Worm (Caenorhabditis elegans): ENCODE results near the gene F56A8.4.

F56A8.4 gene

DNA sequence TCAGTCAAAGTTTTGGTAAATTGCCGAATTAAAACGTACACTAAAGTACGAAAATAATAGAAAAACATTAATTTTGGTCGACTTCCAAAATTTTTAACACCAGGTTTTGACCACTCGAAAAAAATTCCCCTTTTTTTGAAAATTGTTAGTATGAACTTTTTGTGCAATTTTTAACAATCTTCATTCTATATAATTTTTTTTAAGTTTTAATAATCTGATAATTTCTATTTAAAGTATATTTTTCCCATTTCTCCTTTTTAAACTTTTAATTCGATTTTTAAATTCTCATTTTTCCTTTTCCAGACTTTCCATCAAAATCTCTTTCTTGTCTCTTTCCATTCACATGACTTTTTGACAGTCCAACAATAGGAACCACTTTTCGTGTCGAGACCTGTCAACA lies 13.9 kb downstream of the F56A8.4 start, which contains the start of gene unc-64:
unc-64 (plus strand) TSS at position 301 of the 400 bp plus-strand sequence.
- TF ChIP-seq pha-4 (tag; optimal IDR thresholded peaks at IDR 0.05), result no peak
- TF ChIP-seq nhr-43 (tag; optimal IDR thresholded peaks at IDR 0.05; ENCODE audit: poor library complexity, severe bottlenecking), result no peak
- no peak for TF ChIP-seq sea-2 (GFP tag; optimal IDR thresholded peaks at IDR 0.05)
- no peak for TF ChIP-seq ama-1 (optimal IDR thresholded peaks at IDR 0.05)
- TF ChIP-seq mml-1 (tag; optimal IDR thresholded peaks at IDR 0.05), result no peak
- TF ChIP-seq nhr-67 (tag; optimal IDR thresholded peaks at IDR 0.05), result no peak
- TF ChIP-seq lin-15B (tag; optimal IDR thresholded peaks at IDR 0.05), result no peak
- no peak for TF ChIP-seq nfya-1 (tag; optimal IDR thresholded peaks at IDR 0.05; ENCODE audit: insufficient read depth)
- no peak for TF ChIP-seq eor-1 (tag; optimal IDR thresholded peaks at IDR 0.05)
- TF ChIP-seq unc-62 (GFP tag; optimal IDR thresholded peaks at IDR 0.05), result no peak
- TF ChIP-seq R02D3.7 (tag; optimal IDR thresholded peaks at IDR 0.05), result no peak
- TF ChIP-seq nhr-11 (tag; optimal IDR thresholded peaks at IDR 0.05), result no peak
- TF ChIP-seq nhr-76 (tag; optimal IDR thresholded peaks at IDR 0.05), result no peak
- no peak for TF ChIP-seq mdl-1 (tag; optimal IDR thresholded peaks at IDR 0.05)
- no peak for TF ChIP-seq skn-1 (tag; optimal IDR thresholded peaks at IDR 0.05)
- TF ChIP-seq elt-2 (tag; optimal IDR thresholded peaks at IDR 0.05), result no peak
- no peak for TF ChIP-seq ztf-11 (tag; optimal IDR thresholded peaks at IDR 0.05)

ce11 chrIII:13277881-13278500 lies 14.9 kb downstream of the F56A8.4 start:
- TF ChIP-seq nfya-1 (tag; optimal IDR thresholded peaks at IDR 0.05; ENCODE audit: insufficient read depth), result peak; percentile 39
- TF ChIP-seq fkh-10 (GFP tag; optimal IDR thresholded peaks at IDR 0.05), result peak; percentile 9
- no peak for TF ChIP-seq nhr-43 (tag; optimal IDR thresholded peaks at IDR 0.05; ENCODE audit: poor library complexity, severe bottlenecking)
- TF ChIP-seq ama-1 (optimal IDR thresholded peaks at IDR 0.05), result no peak

ce11 chrIII:13285421-13285820 lies 22.3 kb downstream of the F56A8.4 start, which contains the start of gene F56A8.8:
Gene F56A8.8, plus strand, starts transcription at chrIII:13285721.
- TF ChIP-seq fkh-10 (GFP tag; optimal IDR thresholded peaks at IDR 0.05) (no peak), nhr-25 (tag; optimal IDR thresholded peaks at IDR 0.05) (no peak), mdl-1 (tag; optimal IDR thresholded peaks at IDR 0.05) (no peak), tbx-2 (tag; optimal IDR thresholded peaks at IDR 0.05) (no peak), nhr-28 (tag; optimal IDR thresholded peaks at IDR 0.05) (no peak), zag-1 (tag; optimal IDR thresholded peaks at IDR 0.05) (no peak), nhr-76 (tag; optimal IDR thresholded peaks at IDR 0.05) (no peak), ceh-28 (tag; optimal IDR thresholded peaks at IDR 0.05) (no peak), eor-1 (tag; optimal IDR thresholded peaks at IDR 0.05) (no peak), ceh-16 (tag; optimal IDR thresholded peaks at IDR 0.05) (no peak), elt-2 (tag; optimal IDR thresholded peaks at IDR 0.05) (no peak), nhr-11 (tag; optimal IDR thresholded peaks at IDR 0.05) (no peak)

ce11 chrIII:13292971-13293514 lies 30.0 kb downstream of the F56A8.4 start, which contains the start of gene set-25:
Gene set-25, minus strand, starts transcription at chrIII:13293090.
- peak; percentile 5 for TF ChIP-seq lin-39 (tag; optimal IDR thresholded peaks at IDR 0.05)
- peak; percentile 10 for TF ChIP-seq ceh-28 (tag; optimal IDR thresholded peaks at IDR 0.05)
- TF ChIP-seq elt-2 (tag; optimal IDR thresholded peaks at IDR 0.05), result peak; percentile 11

DNA sequence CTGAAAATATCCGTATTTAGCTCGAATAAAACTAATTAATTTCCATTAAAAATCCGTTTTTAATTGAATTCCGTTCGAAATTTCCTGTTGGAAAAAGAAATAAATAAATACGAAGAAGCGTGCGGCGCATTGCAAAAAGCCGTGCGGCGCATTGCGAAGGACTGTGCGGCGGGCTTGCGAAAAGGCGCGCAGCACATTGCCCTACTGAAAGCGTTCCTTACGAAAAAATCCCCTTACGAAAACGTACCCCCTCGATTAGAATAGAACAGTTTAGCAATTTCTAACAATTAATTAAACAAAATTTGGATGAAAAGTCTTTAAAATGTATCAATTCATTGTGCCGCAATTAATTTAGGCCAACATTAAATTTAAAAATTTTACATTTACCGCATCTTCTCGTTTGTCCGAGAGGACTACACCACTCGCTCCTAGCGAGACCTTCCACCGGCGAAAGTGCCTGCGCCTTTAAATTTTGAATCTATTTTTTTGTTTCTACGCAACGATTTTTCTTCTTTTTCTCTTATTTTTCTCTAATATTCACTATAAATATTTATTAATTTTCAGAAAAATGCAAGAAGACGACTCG lies 33.3 kb downstream of the F56A8.4 start, which contains the start of gene npp-18:
npp-18 (plus strand) TSS at position 565 of the 586 bp plus-strand sequence.
- TF ChIP-seq elt-2 (tag; optimal IDR thresholded peaks at IDR 0.05), result peak; percentile 19
- peak; percentile 89 for TF ChIP-seq lin-15B (tag; optimal IDR thresholded peaks at IDR 0.05)
- TF ChIP-seq snpc-4 (tag; optimal IDR thresholded peaks at IDR 0.05), result peak; percentile 16
- TF ChIP-seq pha-4 (tag; optimal IDR thresholded peaks at IDR 0.05), result peak; percentile 68
- peak; percentile 59 for TF ChIP-seq nhr-23 (tag; optimal IDR thresholded peaks at IDR 0.05)

DNA sequence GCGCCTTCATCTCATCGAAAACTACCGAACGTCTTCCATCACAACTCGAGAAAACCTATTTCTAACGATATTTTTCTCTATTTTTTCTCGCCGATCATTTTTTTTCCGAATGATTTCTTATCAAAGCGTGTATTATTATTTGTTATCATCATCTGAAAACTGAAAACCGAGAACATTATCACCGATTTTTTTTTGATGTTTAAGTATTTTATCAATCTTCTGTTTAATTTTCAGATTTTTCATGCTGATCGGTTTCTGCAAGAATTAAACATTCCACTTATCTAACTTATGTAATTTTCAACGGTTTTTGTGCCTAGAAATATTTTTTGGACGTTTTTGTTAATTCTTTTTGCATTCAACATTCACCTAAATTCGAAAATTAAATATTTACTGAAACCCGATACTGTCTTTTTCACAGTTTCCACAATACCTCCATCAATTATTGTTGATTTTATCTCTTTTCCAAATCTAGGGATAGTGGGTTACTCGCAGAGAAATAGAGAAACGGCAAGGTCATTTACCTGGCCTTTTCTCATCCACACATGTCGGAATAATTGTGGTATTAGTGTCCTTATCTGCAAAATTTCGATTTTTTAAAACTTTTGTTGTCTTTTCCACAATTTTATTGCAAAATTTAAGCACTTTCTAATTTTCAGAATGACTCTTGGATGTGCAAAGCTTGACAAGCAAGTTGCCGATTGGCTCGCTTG lies 35.8 kb downstream of the F56A8.4 start, which contains the start of gene pgm-2:
pgm-2 (plus strand) TSS at position 657 of the 710 bp plus-strand sequence.
- TF ChIP-seq hmg-11 (tag; optimal IDR thresholded peaks at IDR 0.05) (no peak), jun-1 (tag; optimal IDR thresholded peaks at IDR 0.05) (no peak), pha-4 (tag; optimal IDR thresholded peaks at IDR 0.05) (peak; percentile 22), unc-62 (GFP tag; optimal IDR thresholded peaks at IDR 0.05) (no peak), ztf-11 (tag; optimal IDR thresholded peaks at IDR 0.05) (no peak), lsy-12 (tag; optimal IDR thresholded peaks at IDR 0.05) (no peak), nhr-23 (tag; optimal IDR thresholded peaks at IDR 0.05) (peak; percentile 24), nhr-25 (tag; optimal IDR thresholded peaks at IDR 0.05) (peak; percentile 76), elt-1 (tag; optimal IDR thresholded peaks at IDR 0.05) (peak; percentile 23), ZK546.5 (tag; optimal IDR thresholded peaks at IDR 0.05) (no peak), elt-2 (tag; optimal IDR thresholded peaks at IDR 0.05) (peak; percentile 77)
